Worm (Caenorhabditis elegans): Measurements from ENCODE around the gene Y43F8B.29.

DNA sequence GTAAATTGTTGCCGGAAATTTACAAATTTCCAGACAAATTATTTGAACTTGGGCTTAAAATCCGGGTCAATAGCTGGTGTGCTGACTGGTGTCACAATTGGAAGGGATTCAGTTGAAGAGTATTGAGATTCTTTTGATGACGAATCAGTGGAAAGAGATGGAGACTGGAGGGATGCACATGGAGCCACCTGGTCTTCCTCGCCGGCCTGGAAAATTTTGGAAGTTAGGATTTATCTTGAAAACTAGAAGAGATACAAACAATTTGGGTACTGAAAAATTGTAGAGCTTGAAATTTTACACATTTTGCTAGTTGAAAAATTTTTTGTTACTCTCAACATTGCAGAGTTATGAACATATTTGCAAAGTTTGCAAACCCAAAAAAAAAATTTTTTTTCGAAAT lies 28.7 kb downstream of the Y43F8B.29 start:
- TF ChIP-seq pha-4 (tag; optimal IDR thresholded peaks at IDR 0.05) (no peak), nhr-11 (tag; optimal IDR thresholded peaks at IDR 0.05) (no peak), nhr-28 (tag; optimal IDR thresholded peaks at IDR 0.05) (no peak), skn-1 (tag; optimal IDR thresholded peaks at IDR 0.05) (no peak), nhr-77 (tag; optimal IDR thresholded peaks at IDR 0.05) (no peak), nhr-237 (tag; optimal IDR thresholded peaks at IDR 0.05) (no peak), elt-3 (tag; optimal IDR thresholded peaks at IDR 0.05) (no peak), nhr-23 (tag; optimal IDR thresholded peaks at IDR 0.05) (no peak), nhr-76 (tag; optimal IDR thresholded peaks at IDR 0.05) (no peak), zag-1 (tag; optimal IDR thresholded peaks at IDR 0.05) (no peak), snpc-4 (tag; optimal IDR thresholded peaks at IDR 0.05) (no peak)
